Worm (Caenorhabditis elegans): ENCODE results near the gene col-8.

ce11 chrIII:7025839-7026238, 5.4 kb upstream of the col-8 start:
- TF ChIP-seq ZK185.1 (tag; optimal IDR thresholded peaks at IDR 0.05; ENCODE audit: poor library complexity, severe bottlenecking) (no peak), unc-130 (GFP tag; optimal IDR thresholded peaks at IDR 0.05) (no peak), snpc-3.4 (tag; optimal IDR thresholded peaks at IDR 0.05) (no peak), xnd-1 (tag; optimal IDR thresholded peaks at IDR 0.05) (no peak), repo-1 (tag; optimal IDR thresholded peaks at IDR 0.05) (no peak), atf-7 (tag; optimal IDR thresholded peaks at IDR 0.05) (no peak), rpc-1 (optimal IDR thresholded peaks at IDR 0.05) (no peak), rpc-1 (tag; optimal IDR thresholded peaks at IDR 0.05) (no peak), F37B4.10 (GFP tag; IDR thresholded peaks at IDR 0.05) (no peak), T26A5.8 (tag; optimal IDR thresholded peaks at IDR 0.05) (no peak), Y95B8A.8 (GFP tag; IDR thresholded peaks at IDR 0.05) (no peak), gei-17 (GFP tag; optimal IDR thresholded peaks at IDR 0.05) (no peak), lag-1 (GFP tag; IDR thresholded peaks at IDR 0.05) (no peak), K12H6.12 (tag; optimal IDR thresholded peaks at IDR 0.05) (no peak), dpl-1 (GFP tag; optimal IDR thresholded peaks at IDR 0.05) (no peak)

Measured in whole organism, young adult.